Fruit fly (Drosophila melanogaster) whole organism, embryonic: Measurements from ENCODE around the gene Efr.

Experiments
- CG10209 ChIP-seq: fragments of 200-800 bp; sonication (Bioruptor generic); optimal IDR thresholded peaks from 3 replicates; lab custom pipeline; 2017; ENCODE audit warnings: missing biosample characterization, mild to moderate bottlenecking, missing genetic modification characterization, missing genetic modification reagents
- CG1602 ChIP-seq: fragments of 200-800 bp; sonication (Bioruptor generic); optimal IDR thresholded peaks from 3 replicates; lab custom pipeline; 2016; ENCODE audit warnings: missing biosample characterization, missing genetic modification characterization
- CG31224 ChIP-seq: fragments of 200-800 bp; sonication (Bioruptor generic); IDR thresholded peaks from 2 replicates; pipeline ENCODE4 v1.3.6; 2022; ENCODE audit warnings: missing biosample characterization, missing genetic modification characterization
- CoRest ChIP-seq: fragments of 200-800 bp; sonication (Bioruptor generic); optimal IDR thresholded peaks from 3 replicates; lab custom pipeline; 2018; ENCODE audit warnings: missing biosample characterization, mild to moderate bottlenecking, missing genetic modification characterization, moderate library complexity
- jigr1 ChIP-seq: fragments of 200-800 bp; sonication (Bioruptor generic); IDR thresholded peaks from 3 replicates; pipeline ENCODE4 v1.3.6; 2022; ENCODE audit warnings: missing biosample characterization, missing genetic modification characterization
- maf-S ChIP-seq: fragments of 200-800 bp; sonication (Bioruptor generic); optimal IDR thresholded peaks from 2 replicates; lab custom pipeline; 2016; ENCODE audit warnings: missing biosample characterization, missing genetic modification characterization
- so ChIP-seq: fragments of 200-800 bp; sonication (Bioruptor generic); IDR thresholded peaks from 3 replicates; pipeline ENCODE4 v1.3.6; 2022; ENCODE audit warnings: missing biosample characterization, missing genetic modification characterization
- zen2 ChIP-seq: fragments of 200-800 bp; sonication (Bioruptor generic); IDR thresholded peaks from 3 replicates; pipeline ENCODE4 v1.3.6; 2022; ENCODE audit warnings: missing biosample characterization, missing genetic modification characterization; ENCODE audit not compliant: partially characterized antibody

- TF ChIP-seq so (GFP tag; lab: Robert Waterston, UW) (no peak), CoRest (no peak), jigr1 (GFP tag; lab: Robert Waterston, UW) (no peak), zen2 (GFP tag; lab: Robert Waterston, UW) (no peak), CG10209 (GFP tag; lab: Kevin White, UChicago) (no peak), maf-S (GFP tag; lab: Kevin White, UChicago) (no peak), CG1602 (no peak), CG31224 (GFP tag; lab: Robert Waterston, UW) (no peak)
These were observed 48.2 kb downstream of the Efr start, which contains the start of gene Spt6 for dm6 chrX:6267745-6268582.
